Worm (Caenorhabditis elegans) whole organism, late embryonic: ENCODE measurements around the gene B0361.14.

ENCODE experiments used
- F13H6.1 ChIP-seq: sonication (generic microtip); optimal IDR thresholded peaks from 2 replicates; lab custom pipeline; 2016; ENCODE audit warnings: missing genetic modification characterization, missing compliant biosample characterization
- K02D7.2 ChIP-seq: sonication (generic microtip); optimal IDR thresholded peaks from 2 replicates; lab custom pipeline; 2017; ENCODE audit warnings: mild to moderate bottlenecking, missing genetic modification characterization, missing compliant biosample characterization
- K09A11.1 ChIP-seq: sonication (generic microtip); optimal IDR thresholded peaks from 2 replicates; lab custom pipeline; 2017; ENCODE audit warnings: antibody characterized with exemption, mild to moderate bottlenecking, missing genetic modification characterization, missing compliant biosample characterization; ENCODE audit not compliant: insufficient read depth
- T23F11.4 ChIP-seq: fragments of 200-800 bp; sonication (Bioruptor generic); optimal IDR thresholded peaks from 2 replicates; lab custom pipeline; 2018; ENCODE audit warnings: mild to moderate bottlenecking, missing genetic modification characterization, missing compliant biosample characterization
- Y22D7AL.16 ChIP-seq: sonication (generic microtip); optimal IDR thresholded peaks from 2 replicates; lab custom pipeline; 2016; ENCODE audit warnings: missing genetic modification characterization, missing compliant biosample characterization
- ahr-1 ChIP-seq: sonication (generic microtip); optimal IDR thresholded peaks from 2 replicates; lab custom pipeline; 2016; ENCODE audit warnings: missing genetic modification characterization, missing compliant biosample characterization
- ama-1 ChIP-seq: fragments of 150-350 bp; optimal IDR thresholded peaks from 2 replicates; lab custom pipeline; 2014
- ceh-19 ChIP-seq: fragments of 200-800 bp; sonication (Bioruptor generic); optimal IDR thresholded peaks from 2 replicates; lab custom pipeline; 2018; ENCODE audit warnings: mild to moderate bottlenecking, missing genetic modification characterization, missing compliant biosample characterization
- ceh-24 ChIP-seq: sonication (generic microtip); optimal IDR thresholded peaks from 2 replicates; lab custom pipeline; 2016; ENCODE audit warnings: mild to moderate bottlenecking, missing genetic modification characterization, missing compliant biosample characterization
- ceh-30 ChIP-seq: fragments of 150-350 bp; optimal IDR thresholded peaks from 2 replicates; lab custom pipeline; 2014; ENCODE audit warnings: missing biosample characterization, missing genetic modification characterization
- dmd-4 ChIP-seq: sonication (generic microtip); optimal IDR thresholded peaks from 2 replicates; lab custom pipeline; 2016; ENCODE audit warnings: borderline replicate concordance, missing genetic modification characterization, missing compliant biosample characterization
- elt-2 ChIP-seq: sonication (generic microtip); optimal IDR thresholded peaks from 2 replicates; lab custom pipeline; 2016; ENCODE audit warnings: missing genetic modification reagents, missing genetic modification characterization, missing compliant biosample characterization
- elt-4 ChIP-seq: sonication (generic microtip); optimal IDR thresholded peaks from 2 replicates; lab custom pipeline; 2016; ENCODE audit warnings: missing genetic modification characterization, missing compliant biosample characterization
- ets-4 ChIP-seq: sonication (generic microtip); optimal IDR thresholded peaks from 2 replicates; lab custom pipeline; 2016; ENCODE audit warnings: missing genetic modification characterization, missing compliant biosample characterization
- eyg-1 ChIP-seq: sonication (generic microtip); optimal IDR thresholded peaks from 2 replicates; lab custom pipeline; 2016; ENCODE audit warnings: missing genotype, missing genetic modification characterization, missing compliant biosample characterization
- fkh-6 ChIP-seq: sonication (generic microtip); optimal IDR thresholded peaks from 2 replicates; lab custom pipeline; 2016; ENCODE audit warnings: missing genetic modification characterization, missing compliant biosample characterization
- hlh-13 ChIP-seq: fragments of 200-800 bp; sonication (Bioruptor generic); optimal IDR thresholded peaks from 2 replicates; lab custom pipeline; 2018; ENCODE audit warnings: mild to moderate bottlenecking, missing genetic modification characterization, missing compliant biosample characterization
- hlh-30 ChIP-seq: sonication (generic microtip); optimal IDR thresholded peaks from 2 replicates; lab custom pipeline; 2017; ENCODE audit warnings: antibody characterized with exemption, missing genetic modification characterization, missing compliant biosample characterization; ENCODE audit not compliant: insufficient read depth
- hlh-6 ChIP-seq: sonication (generic microtip); optimal IDR thresholded peaks from 2 replicates; lab custom pipeline; 2016; ENCODE audit warnings: missing genotype, missing genetic modification characterization, missing compliant biosample characterization
- hlh-8 ChIP-seq: sonication (generic microtip); optimal IDR thresholded peaks from 2 replicates; lab custom pipeline; 2016; ENCODE audit warnings: missing genotype, missing genetic modification characterization, missing compliant biosample characterization
- lin-11 ChIP-seq: fragments of 200-800 bp; sonication (Bioruptor generic); optimal IDR thresholded peaks from 2 replicates; lab custom pipeline; 2018; ENCODE audit warnings: mild to moderate bottlenecking, missing genetic modification characterization, missing compliant biosample characterization
- madf-2 ChIP-seq: sonication (generic microtip); optimal IDR thresholded peaks from 2 replicates; lab custom pipeline; 2017; ENCODE audit warnings: missing genetic modification characterization, missing compliant biosample characterization
- mec-3 ChIP-seq: sonication (generic microtip); optimal IDR thresholded peaks from 2 replicates; lab custom pipeline; 2016; ENCODE audit warnings: borderline replicate concordance, missing genetic modification characterization, missing compliant biosample characterization
- nhr-11 ChIP-seq: fragments of 150-350 bp; optimal IDR thresholded peaks from 2 replicates; lab custom pipeline; 2014; ENCODE audit warnings: missing biosample characterization, missing genetic modification characterization
- npax-4 ChIP-seq: sonication (generic microtip); optimal IDR thresholded peaks from 2 replicates; lab custom pipeline; 2016; ENCODE audit warnings: missing genetic modification characterization, missing compliant biosample characterization
- odd-2 ChIP-seq: sonication (generic microtip); optimal IDR thresholded peaks from 2 replicates; lab custom pipeline; 2017; ENCODE audit warnings: antibody characterized with exemption, mild to moderate bottlenecking, missing genetic modification characterization, missing compliant biosample characterization
- pat-9 ChIP-seq: fragments of 200-800 bp; sonication (Bioruptor generic); optimal IDR thresholded peaks from 2 replicates; lab custom pipeline; 2018; ENCODE audit warnings: mild to moderate bottlenecking, missing genetic modification characterization, moderate library complexity, missing compliant biosample characterization
- pha-2 ChIP-seq: sonication (generic microtip); optimal IDR thresholded peaks from 2 replicates; lab custom pipeline; 2017; ENCODE audit warnings: mild to moderate bottlenecking, missing genetic modification characterization, missing compliant biosample characterization
- pha-4 ChIP-seq: fragments of 150-350 bp; optimal IDR thresholded peaks from 2 replicates; lab custom pipeline; 2018; ENCODE audit warnings: missing biosample characterization, missing genetic modification reagents, missing genetic modification characterization
- pqm-1 ChIP-seq: sonication (generic microtip); optimal IDR thresholded peaks from 2 replicates; lab custom pipeline; 2016; ENCODE audit warnings: missing genetic modification characterization, missing compliant biosample characterization
- ref-2 ChIP-seq: sonication (generic microtip); optimal IDR thresholded peaks from 2 replicates; lab custom pipeline; 2016; ENCODE audit warnings: missing genetic modification characterization, missing compliant biosample characterization
- rnt-1 ChIP-seq: sonication (generic microtip); optimal IDR thresholded peaks from 2 replicates; lab custom pipeline; 2016; ENCODE audit warnings: missing genetic modification characterization, missing compliant biosample characterization
- sox-2 ChIP-seq: fragments of 200-800 bp; sonication (Bioruptor generic); IDR thresholded peaks from 2 replicates; pipeline ENCODE4 v1.3.6; 2022; ENCODE audit warnings: missing genetic modification reagents, missing genetic modification characterization, missing compliant biosample characterization
- syd-9 ChIP-seq: sonication (generic microtip); optimal IDR thresholded peaks from 2 replicates; lab custom pipeline; 2016; ENCODE audit warnings: mild to moderate bottlenecking, missing genetic modification characterization, moderate library complexity, missing compliant biosample characterization
- tbx-2 ChIP-seq: sonication (generic microtip); optimal IDR thresholded peaks from 2 replicates; lab custom pipeline; 2016; ENCODE audit warnings: missing genetic modification characterization, missing compliant biosample characterization
- ttx-3 ChIP-seq: sonication (generic microtip); optimal IDR thresholded peaks from 2 replicates; lab custom pipeline; 2016; ENCODE audit warnings: missing genetic modification reagents, missing genetic modification characterization, missing compliant biosample characterization
- unc-42 ChIP-seq: sonication (generic microtip); optimal IDR thresholded peaks from 2 replicates; lab custom pipeline; 2016; ENCODE audit warnings: missing genotype, missing genetic modification characterization, missing compliant biosample characterization
- unc-86 ChIP-seq: sonication (generic microtip); optimal IDR thresholded peaks from 2 replicates; lab custom pipeline; 2016; ENCODE audit warnings: missing genetic modification characterization, missing compliant biosample characterization
- zip-5 ChIP-seq: sonication (generic microtip); optimal IDR thresholded peaks from 2 replicates; lab custom pipeline; 2016; ENCODE audit warnings: missing genetic modification characterization, missing compliant biosample characterization
- ztf-16 ChIP-seq: sonication (generic microtip); optimal IDR thresholded peaks from 2 replicates; lab custom pipeline; 2017; ENCODE audit warnings: missing genetic modification characterization, missing compliant biosample characterization

Gene B0361.14

DNA sequence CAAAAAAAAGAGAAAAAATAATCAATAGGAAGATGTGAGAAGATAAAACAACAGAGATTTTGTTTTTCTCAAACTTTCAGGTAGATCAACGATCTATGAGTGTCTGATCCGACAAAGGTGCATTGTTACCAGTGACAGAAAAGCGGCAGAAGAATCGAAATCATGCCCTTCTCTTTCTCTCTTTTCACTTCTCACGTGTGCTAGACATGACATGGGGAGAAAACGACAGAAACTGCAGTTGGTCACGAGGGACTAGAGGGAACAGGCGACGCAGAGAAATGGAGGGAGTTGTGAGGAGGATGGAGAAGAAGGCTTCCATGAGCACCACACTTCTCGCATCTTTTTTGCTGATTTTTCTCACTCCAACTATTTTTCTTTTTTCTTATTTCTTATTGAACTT, 35.9 kb upstream of the B0361.14 start, which contains the start of gene F56C9.10 (continued):
- TF ChIP-seq npax-4 (tag; lab: Kevin White, UChicago) (no peak), hlh-8 (tag; lab: Kevin White, UChicago) (peak; percentile 51), sox-2 (GFP tag; lab: Robert Waterston, UW) (no peak), rnt-1 (tag; lab: Kevin White, UChicago) (peak; percentile 32), madf-2 (no peak), fkh-6 (tag; lab: Kevin White, UChicago) (no peak), nhr-11 (tag; lab: Kevin White, UChicago) (no peak), unc-86 (tag; lab: Kevin White, UChicago) (no peak), K09A11.1 (tag; lab: Kevin White, UChicago) (no peak), odd-2 (no peak), ama-1 (lab: Kevin White, UChicago) (no peak), lin-11 (tag; lab: Kevin White, UChicago) (no peak)

DNA sequence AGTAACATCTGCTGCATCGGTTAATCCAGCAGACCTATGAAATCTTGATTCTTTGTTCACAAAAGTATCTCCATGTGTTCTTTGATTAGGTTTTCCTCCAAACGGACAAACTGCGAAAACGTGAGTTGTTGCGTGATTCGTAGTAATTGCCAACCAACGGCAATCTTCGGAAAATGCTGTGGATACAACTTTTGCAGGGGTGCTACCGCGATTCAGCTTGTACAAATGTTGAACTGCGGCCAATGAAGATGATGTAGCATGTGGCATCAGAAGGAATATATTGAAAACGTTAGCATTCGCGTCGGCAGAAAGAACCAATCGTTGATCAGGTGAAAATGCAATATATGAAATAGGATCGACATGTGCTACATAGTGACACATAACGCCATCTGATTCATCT, 32.3 kb upstream of the B0361.14 start:
- TF ChIP-seq hlh-6 (tag; lab: Kevin White, UChicago) (no peak), T23F11.4 (GFP tag; lab: Kevin White, UChicago) (no peak), hlh-30 (tag; lab: Kevin White, UChicago) (no peak), ztf-16 (tag; lab: Kevin White, UChicago) (no peak), pqm-1 (tag; lab: Kevin White, UChicago) (no peak), elt-2 (tag; lab: Kevin White, UChicago) (no peak), eyg-1 (tag; lab: Kevin White, UChicago) (no peak), pha-2 (no peak), fkh-6 (tag; lab: Kevin White, UChicago) (no peak), ets-4 (tag; lab: Kevin White, UChicago) (no peak), ttx-3 (no peak), mec-3 (no peak), pat-9 (no peak)
- TF ChIP-seq, all 69 proteins: peak for 0

DNA sequence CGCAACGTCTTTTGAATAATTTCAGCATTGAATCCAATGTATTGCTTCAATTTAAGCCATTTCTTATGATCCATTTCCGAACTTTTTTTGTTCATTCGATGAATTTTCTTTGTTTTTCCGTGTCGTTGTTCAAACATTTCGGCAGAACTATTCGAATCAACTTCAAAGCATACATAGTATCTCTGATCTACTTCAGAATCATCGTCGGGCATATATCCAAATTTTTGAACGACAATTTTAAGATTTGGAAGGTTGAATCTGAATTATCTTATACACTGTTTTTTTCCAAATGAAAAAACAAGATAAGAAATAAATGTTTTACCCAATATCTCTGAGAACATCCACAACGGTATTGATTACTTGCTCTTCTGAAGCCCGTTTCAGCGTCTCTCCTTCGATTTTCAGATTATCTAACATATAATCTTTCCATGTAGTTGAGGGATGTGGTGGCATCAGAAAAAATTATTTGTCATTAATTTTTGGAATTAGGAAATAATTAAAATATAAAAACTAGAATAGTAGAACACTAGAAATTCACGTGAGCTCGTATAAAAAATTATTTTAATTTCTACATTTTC, 29.9 kb upstream of the B0361.14 start, which contains the start of gene lab-2:
TSS of gene lab-2 (minus strand) at position 453 of the 578 bp plus-strand sequence.
- TF ChIP-seq madf-2 (no peak), hlh-13 (GFP tag; lab: Kevin White, UChicago) (no peak), pha-2 (no peak), npax-4 (tag; lab: Kevin White, UChicago) (no peak), syd-9 (tag; lab: Kevin White, UChicago) (no peak), pat-9 (no peak), pha-4 (tag; lab: Kevin White, UChicago) (no peak), elt-4 (no peak), fkh-6 (tag; lab: Kevin White, UChicago) (no peak), hlh-30 (tag; lab: Kevin White, UChicago) (no peak), dmd-4 (tag; lab: Kevin White, UChicago) (no peak), nhr-11 (tag; lab: Kevin White, UChicago) (no peak), ttx-3 (no peak), ceh-30 (tag; lab: Kevin White, UChicago) (no peak)

DNA sequence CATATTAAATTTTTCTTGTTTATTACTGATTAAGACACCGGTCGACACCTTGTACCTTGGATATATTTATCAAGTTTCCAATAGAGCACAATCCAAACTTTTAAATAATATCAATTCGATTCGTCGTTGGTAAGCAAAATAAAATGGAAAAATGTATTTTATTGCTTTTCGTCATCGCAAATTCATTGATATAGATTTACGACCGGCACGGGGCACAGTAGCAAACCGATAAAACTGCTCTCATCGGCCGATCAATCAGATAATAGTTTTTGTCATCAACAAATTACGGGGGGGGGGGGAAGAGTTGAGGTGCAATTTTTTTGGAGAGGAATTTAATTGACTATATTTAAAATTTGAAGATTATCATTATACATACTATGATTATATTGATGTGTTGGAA, 24.0 kb upstream of the B0361.14 start:
- TF ChIP-seq K02D7.2 (tag; lab: Kevin White, UChicago) (no peak), tbx-2 (no peak), sox-2 (GFP tag; lab: Robert Waterston, UW) (no peak), ttx-3 (no peak), unc-42 (no peak), pqm-1 (tag; lab: Kevin White, UChicago) (no peak), zip-5 (tag; lab: Kevin White, UChicago) (no peak), Y22D7AL.16 (tag; lab: Kevin White, UChicago) (no peak), syd-9 (tag; lab: Kevin White, UChicago) (no peak), hlh-30 (tag; lab: Kevin White, UChicago) (no peak), ahr-1 (tag; lab: Kevin White, UChicago) (no peak), ztf-16 (tag; lab: Kevin White, UChicago) (no peak), F13H6.1 (tag; lab: Kevin White, UChicago) (no peak), ref-2 (tag; lab: Kevin White, UChicago) (no peak), ceh-24 (no peak), ceh-19 (no peak), fkh-6 (tag; lab: Kevin White, UChicago) (no peak)
